Fruit fly (Drosophila melanogaster) Kc167 (cell line): ENCODE results near the gene CG6432.

ENCODE experiments used
- Myc ChIP-seq: fragments of >200 bp; optimal IDR thresholded peaks from 2 replicates; lab custom pipeline; 2017; ENCODE audit warnings: missing external identifiers
- Sin3A ChIP-seq: fragments of >200 bp; optimal IDR thresholded peaks from 2 replicates; lab custom pipeline; 2018; ENCODE audit warnings: missing external identifiers
- h ChIP-seq: fragments of >200 bp; optimal IDR thresholded peaks from 3 replicates; lab custom pipeline; 2018; ENCODE audit warnings: missing external identifiers
- insv ChIP-seq: fragments of >200 bp; optimal IDR thresholded peaks from 3 replicates; lab custom pipeline; 2018; ENCODE audit warnings: missing external identifiers
- psq ChIP-seq: fragments of >200 bp; optimal IDR thresholded peaks from 2 replicates; lab custom pipeline; 2017; ENCODE audit warnings: missing external identifiers
- ttk ChIP-seq: sonication (Bioruptor generic); optimal IDR thresholded peaks from 2 replicates; lab custom pipeline; 2017; ENCODE audit warnings: missing external identifiers

CG6432 gene

dm6 chr3R:24386434-24386833 lies 49.7 kb downstream of the CG6432 start:
- TF ChIP-seq Myc (lab: Kevin White, UChicago), result no peak
- no peak for TF ChIP-seq h (lab: Kevin White, UChicago)
- TF ChIP-seq Sin3A (lab: Kevin White, UChicago), result no peak
- TF ChIP-seq insv (lab: Kevin White, UChicago), result no peak
- TF ChIP-seq ttk, result no peak
- TF ChIP-seq psq (lab: Kevin White, UChicago), result no peak

dm6 chr3R:24390239-24390638 lies 53.5 kb downstream of the CG6432 start, which contains the start of the genes CG5768 and CG13615:
Gene CG5768 (minus strand): TSS chr3R:24390339.
Gene CG13615 (plus strand): TSS chr3R:24390518.
- no peak for TF ChIP-seq ttk
- no peak for TF ChIP-seq psq (lab: Kevin White, UChicago)
- TF ChIP-seq h (lab: Kevin White, UChicago), result no peak
- no peak for TF ChIP-seq Myc (lab: Kevin White, UChicago)
- no peak for TF ChIP-seq insv (lab: Kevin White, UChicago)
- no peak for TF ChIP-seq Sin3A (lab: Kevin White, UChicago)
